Fruit fly (Drosophila melanogaster): ENCODE results near the gene AstA-R1.

Gene AstA-R1

dm6 chrX:3671469-3672094 is 97.2 kb downstream of the AstA-R1 start, which contains the start of the genes Parg and Mnt (continued):
- no peak for TF ChIP-seq fd85E (GFP tag; optimal IDR thresholded peaks at IDR 0.05)
- peak; percentile 41 for TF ChIP-seq Sox14 (GFP tag; optimal IDR thresholded peaks at IDR 0.05)
- no peak for TF ChIP-seq Hr39 (GFP tag; optimal IDR thresholded peaks at IDR 0.05)
- TF ChIP-seq CG31627 (GFP tag; optimal IDR thresholded peaks at IDR 0.05), result no peak
- TF ChIP-seq CG11294 (GFP tag; IDR thresholded peaks at IDR 0.05), result no peak
- TF ChIP-seq CG6163 (GFP tag; IDR thresholded peaks at IDR 0.05), result peak; percentile 35; the same call in 1 of the 3 replicates
- no peak for TF ChIP-seq acj6 (GFP tag; optimal IDR thresholded peaks at IDR 0.05)
- no peak for TF ChIP-seq CG3032 (tag; optimal IDR thresholded peaks at IDR 0.05)
- no peak for TF ChIP-seq achi (GFP tag; optimal IDR thresholded peaks at IDR 0.05)

dm6 chrX:3672095-3672995 is 98.0 kb downstream of the AstA-R1 start:
- peak; percentile 77 for TF ChIP-seq Eip78C (GFP tag)
- TF ChIP-seq CG6163 (GFP tag; IDR thresholded peaks at IDR 0.05), result peak; percentile 68
- no peak for TF ChIP-seq salr (GFP tag; optimal IDR thresholded peaks at IDR 0.05)
- TF ChIP-seq Hr4 (GFP tag; optimal IDR thresholded peaks at IDR 0.05), result peak; percentile 61
- TF ChIP-seq Eip93F (GFP tag; optimal IDR thresholded peaks at IDR 0.05), result peak; percentile 73
- TF ChIP-seq Met (GFP tag; optimal IDR thresholded peaks at IDR 0.05), result peak; percentile 52
- TF ChIP-seq CG32006 (GFP tag; optimal IDR thresholded peaks at IDR 0.05), result peak; percentile 58
- peak; percentile 7 for TF ChIP-seq OdsH (GFP tag; optimal IDR thresholded peaks at IDR 0.05)
- peak; percentile 57 for TF ChIP-seq CG6854 (GFP tag; optimal IDR thresholded peaks at IDR 0.05)
- TF ChIP-seq CG15336 (GFP tag; IDR thresholded peaks at IDR 0.05), result peak; percentile 56; the same call in 1 of the 2 replicates
- TF ChIP-seq Hr39 (GFP tag; optimal IDR thresholded peaks at IDR 0.05), result peak; percentile 61
- TF ChIP-seq topi (GFP tag; optimal IDR thresholded peaks at IDR 0.05), result peak; percentile 18
- peak; percentile 24 for TF ChIP-seq pdm3 (GFP tag; optimal IDR thresholded peaks at IDR 0.05)
- TF ChIP-seq achi (GFP tag; optimal IDR thresholded peaks at IDR 0.05), result peak; percentile 41
- peak; percentile 33 for TF ChIP-seq CG10631 (GFP tag; optimal IDR thresholded peaks at IDR 0.05)
- TF ChIP-seq fd59A (GFP tag; optimal IDR thresholded peaks at IDR 0.05), result no peak
- peak; percentile 47 for TF ChIP-seq CG31627 (GFP tag; optimal IDR thresholded peaks at IDR 0.05)
- no peak for TF ChIP-seq CG3032 (tag; optimal IDR thresholded peaks at IDR 0.05)
- peak; percentile 35 for TF ChIP-seq dac (GFP tag; optimal IDR thresholded peaks at IDR 0.05)
- peak; percentile 37 for TF ChIP-seq dsx (GFP tag; optimal IDR thresholded peaks at IDR 0.05; ENCODE audit: poor library complexity, severe bottlenecking)
- TF ChIP-seq CG8319 (GFP tag; optimal IDR thresholded peaks at IDR 0.05), result no peak
- peak; percentile 36 for TF ChIP-seq Sox14 (GFP tag; optimal IDR thresholded peaks at IDR 0.05)
- peak; percentile 64 for TF ChIP-seq CG6808 (GFP tag; optimal IDR thresholded peaks at IDR 0.05)
- no peak for TF ChIP-seq Lpt (GFP tag; optimal IDR thresholded peaks at IDR 0.05)
- TF ChIP-seq CG11294 (GFP tag; IDR thresholded peaks at IDR 0.05), result peak; percentile 42
- peak; percentile 27 for TF ChIP-seq Ets21C (GFP tag; optimal IDR thresholded peaks at IDR 0.05)
- no peak for TF ChIP-seq acj6 (GFP tag; optimal IDR thresholded peaks at IDR 0.05)
- TF ChIP-seq cyc (GFP tag; optimal IDR thresholded peaks at IDR 0.05), result peak; percentile 44
- TF ChIP-seq lz (GFP tag; optimal IDR thresholded peaks at IDR 0.05), result peak; percentile 46
- no peak for TF ChIP-seq Hr38 (GFP tag; optimal IDR thresholded peaks at IDR 0.05)
- no peak for TF ChIP-seq CG11902 (GFP tag; optimal IDR thresholded peaks at IDR 0.05)
- TF ChIP-seq CG6792 (GFP tag; optimal IDR thresholded peaks at IDR 0.05), result no peak
- TF ChIP-seq CG6276 (GFP tag; optimal IDR thresholded peaks at IDR 0.05), result peak; percentile 19
- TF ChIP-seq CG3919 (GFP tag; optimal IDR thresholded peaks at IDR 0.05), result peak; percentile 16
- peak; percentile 23 for TF ChIP-seq Smox (GFP tag; optimal IDR thresholded peaks at IDR 0.05)
- TF ChIP-seq Sox15 (GFP tag; optimal IDR thresholded peaks at IDR 0.05), result no peak
- peak; percentile 19 for TF ChIP-seq CG16779 (tag; optimal IDR thresholded peaks at IDR 0.05)
- peak; percentile 23; the same call in 1 of the 2 replicates for TF ChIP-seq Gug (GFP tag; IDR thresholded peaks at IDR 0.05)
- peak; percentile 4 for TF ChIP-seq fd85E (GFP tag; optimal IDR thresholded peaks at IDR 0.05)
- TF ChIP-seq CG8632 (GFP tag; optimal IDR thresholded peaks at IDR 0.05), result no peak
- peak; percentile 82 for TF ChIP-seq eg (GFP tag; IDR thresholded peaks at IDR 0.05)
- peak; percentile 52 for TF ChIP-seq vri (GFP tag; optimal IDR thresholded peaks at IDR 0.05)
- peak; percentile 64 for TF ChIP-seq esn (GFP tag; optimal IDR thresholded peaks at IDR 0.05)
- peak; percentile 48 for TF ChIP-seq fkh (GFP tag; optimal IDR thresholded peaks at IDR 0.05)
- no peak for TF ChIP-seq CG7368 (GFP tag; optimal IDR thresholded peaks at IDR 0.05)
- peak; percentile 57 for TF ChIP-seq svp (GFP tag)

All from whole organism, prepupa.